Fruit fly (Drosophila melanogaster): ENCODE measurements around the gene CG14125.

Gene CG14125

DNA sequence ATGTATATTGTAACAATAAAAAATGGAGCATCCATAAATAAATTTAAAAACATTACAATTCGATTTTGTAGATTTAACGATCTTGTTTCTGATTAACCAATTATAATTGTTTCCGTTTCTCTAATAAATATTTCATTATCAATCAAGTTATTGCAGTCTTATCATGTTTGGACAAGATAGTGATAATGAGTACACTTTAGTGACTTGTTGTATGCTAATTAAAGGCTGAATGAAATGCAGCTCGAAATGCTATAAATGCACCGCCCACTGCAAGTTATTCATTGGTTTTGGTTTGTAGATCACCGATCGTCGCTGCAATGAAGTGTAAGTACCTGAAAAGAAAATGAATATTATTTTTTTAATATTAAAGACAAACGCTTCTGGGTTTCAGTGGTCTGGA lies at the start of gene CG14125:
Gene CG14125 (plus strand): TSS at position 301 of the 400 bp plus-strand sequence.
- no peak for TF ChIP-seq CG17801 (GFP tag; optimal IDR thresholded peaks at IDR 0.05; ENCODE audit: partially characterized antibody)

DNA sequence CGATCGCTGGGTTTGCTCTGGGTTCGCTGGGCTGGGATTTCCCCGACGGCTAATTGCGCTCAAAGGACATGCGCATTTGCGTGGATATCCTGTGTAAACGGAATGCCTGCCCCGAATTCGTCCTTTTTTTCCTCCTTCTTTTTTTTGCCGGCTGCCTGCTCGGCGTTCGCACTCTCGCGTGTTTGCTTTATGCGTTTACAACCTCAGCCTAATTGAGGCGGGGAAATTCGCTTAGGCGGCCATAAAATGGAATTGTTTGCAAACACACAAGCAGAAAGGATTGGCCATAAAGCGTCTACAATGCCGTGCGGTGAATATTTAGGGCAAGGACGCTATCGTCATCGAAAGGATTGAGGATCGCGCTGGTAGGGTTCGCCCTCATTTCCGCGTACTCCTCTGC lies 49.3 kb upstream of the CG14125 start:
- TF ChIP-seq CG17801 (GFP tag; optimal IDR thresholded peaks at IDR 0.05; ENCODE audit: partially characterized antibody): no peak

- TF ChIP-seq CG17801 (GFP tag; optimal IDR thresholded peaks at IDR 0.05; ENCODE audit: partially characterized antibody): no peak
These were observed 47.4 kb upstream of the CG14125 start, which contains the start of gene byn for dm6 chr3L:11927287-11927743. byn (plus strand) TSS chr3L:11927693.

dm6 chr3L:11931619-11932018 lies 43.1 kb upstream of the CG14125 start:
- no peak for TF ChIP-seq CG17801 (GFP tag; optimal IDR thresholded peaks at IDR 0.05; ENCODE audit: partially characterized antibody)

- no peak for TF ChIP-seq CG17801 (GFP tag; optimal IDR thresholded peaks at IDR 0.05; ENCODE audit: partially characterized antibody)
These were observed 37.4 kb upstream of the CG14125 start for dm6 chr3L:11937270-11937669.

DNA sequence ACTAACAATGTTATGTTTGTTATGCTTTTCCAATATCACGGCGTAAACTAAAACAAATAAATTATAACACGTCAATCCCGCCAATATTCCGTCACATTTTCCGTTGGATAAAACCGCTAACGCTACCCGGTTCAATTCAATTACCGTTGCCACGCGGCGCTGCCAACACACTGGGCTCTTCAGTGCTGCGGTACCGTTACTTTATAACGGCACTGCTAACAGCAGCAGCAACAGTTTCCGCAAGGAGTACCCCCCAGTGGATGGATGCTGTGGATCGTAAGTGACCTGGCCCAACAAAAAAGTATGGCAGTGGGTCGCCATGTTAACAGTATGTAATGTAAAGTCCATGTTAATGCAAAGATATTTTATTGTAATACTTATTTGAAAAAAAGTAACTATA lies 36.0 kb upstream of the CG14125 start, which contains the start of gene CG44837:
Gene CG44837 (minus strand): TSS at position 157 of the 400 bp plus-strand sequence.
- no peak for TF ChIP-seq CG17801 (GFP tag; optimal IDR thresholded peaks at IDR 0.05; ENCODE audit: partially characterized antibody)

dm6 chr3L:11941612-11942011 lies 33.1 kb upstream of the CG14125 start, which contains the start of gene Rpt4R:
Rpt4R (plus strand) TSS chr3L:11941912.
- no peak for TF ChIP-seq CG17801 (GFP tag; optimal IDR thresholded peaks at IDR 0.05; ENCODE audit: partially characterized antibody)

DNA sequence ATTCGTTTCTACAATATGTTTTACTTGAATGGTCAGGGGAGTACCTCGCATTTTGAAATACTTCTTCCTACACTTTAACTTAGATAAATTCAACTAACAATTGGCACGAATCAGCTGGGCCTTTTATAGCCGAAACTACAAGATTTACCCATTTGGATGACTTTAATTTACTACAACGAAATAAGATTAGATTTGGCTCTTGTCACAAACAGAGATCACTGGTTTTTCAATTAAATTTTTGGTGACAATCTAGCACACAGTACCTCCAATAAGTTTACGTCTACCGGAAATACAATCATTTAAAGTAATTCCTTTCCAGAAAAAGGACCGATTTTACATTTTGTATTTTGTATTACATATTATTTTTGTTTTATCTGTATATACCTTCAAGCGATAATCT lies 30.0 kb upstream of the CG14125 start, which contains the start of gene CG5883:
Gene CG5883 (minus strand): TSS at position 101 of the 400 bp plus-strand sequence.
- TF ChIP-seq CG17801 (GFP tag; optimal IDR thresholded peaks at IDR 0.05; ENCODE audit: partially characterized antibody): no peak

DNA sequence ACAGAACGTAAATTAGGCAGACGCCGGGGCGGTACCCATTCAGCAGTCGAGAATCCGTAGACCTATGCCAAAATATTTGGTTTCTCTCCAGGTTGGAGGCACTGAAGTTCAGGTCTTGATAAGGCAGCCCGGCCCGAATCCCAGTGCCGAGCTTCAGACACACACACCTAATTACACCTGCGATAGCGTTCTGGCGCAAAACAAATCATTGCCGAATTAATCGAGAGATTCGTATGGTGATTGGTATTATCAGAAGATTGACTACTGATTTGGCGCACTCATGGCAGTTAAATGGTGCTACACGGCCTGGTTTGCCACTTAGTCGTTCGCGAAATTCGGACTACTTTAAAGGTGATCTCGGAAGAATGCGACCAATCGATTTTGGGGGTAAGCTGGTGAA lies 27.3 kb upstream of the CG14125 start, which contains the start of gene CG7252:
Gene CG7252 (plus strand): TSS at position 319 of the 400 bp plus-strand sequence.
- no peak for TF ChIP-seq CG17801 (GFP tag; optimal IDR thresholded peaks at IDR 0.05; ENCODE audit: partially characterized antibody)

dm6 chr3L:11949539-11949938 lies 25.2 kb upstream of the CG14125 start, which contains the start of gene CG17826:
CG17826 (plus strand) TSS chr3L:11949839.
- no peak for TF ChIP-seq CG17801 (GFP tag; optimal IDR thresholded peaks at IDR 0.05; ENCODE audit: partially characterized antibody)

DNA sequence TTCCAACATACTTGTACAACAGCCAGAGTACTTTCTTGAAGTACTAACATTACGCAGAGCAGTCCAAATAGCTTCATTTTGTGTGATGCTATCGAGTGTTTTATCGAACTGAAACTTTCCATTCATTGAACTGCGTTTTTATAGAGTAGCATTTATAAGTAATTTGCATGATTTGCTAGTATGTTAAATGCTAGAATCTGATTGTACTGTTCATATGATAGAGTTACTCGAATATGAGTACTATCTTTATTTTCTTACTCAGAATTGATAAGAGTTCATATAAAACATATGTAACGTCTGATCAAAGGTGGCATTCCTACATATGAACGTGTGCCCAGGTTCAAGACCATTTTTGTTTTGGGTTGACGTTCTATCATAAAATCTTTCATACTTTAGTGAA lies 21.5 kb upstream of the CG14125 start, which contains the start of gene obst-G:
Gene obst-G (minus strand): TSS at position 101 of the 400 bp plus-strand sequence.
- TF ChIP-seq CG17801 (GFP tag; optimal IDR thresholded peaks at IDR 0.05; ENCODE audit: partially characterized antibody): no peak

dm6 chr3L:11953783-11954182 lies 20.9 kb upstream of the CG14125 start, which contains the start of gene CG7248:
CG7248 (plus strand) TSS chr3L:11954083.
- no peak for TF ChIP-seq CG17801 (GFP tag; optimal IDR thresholded peaks at IDR 0.05; ENCODE audit: partially characterized antibody)

DNA sequence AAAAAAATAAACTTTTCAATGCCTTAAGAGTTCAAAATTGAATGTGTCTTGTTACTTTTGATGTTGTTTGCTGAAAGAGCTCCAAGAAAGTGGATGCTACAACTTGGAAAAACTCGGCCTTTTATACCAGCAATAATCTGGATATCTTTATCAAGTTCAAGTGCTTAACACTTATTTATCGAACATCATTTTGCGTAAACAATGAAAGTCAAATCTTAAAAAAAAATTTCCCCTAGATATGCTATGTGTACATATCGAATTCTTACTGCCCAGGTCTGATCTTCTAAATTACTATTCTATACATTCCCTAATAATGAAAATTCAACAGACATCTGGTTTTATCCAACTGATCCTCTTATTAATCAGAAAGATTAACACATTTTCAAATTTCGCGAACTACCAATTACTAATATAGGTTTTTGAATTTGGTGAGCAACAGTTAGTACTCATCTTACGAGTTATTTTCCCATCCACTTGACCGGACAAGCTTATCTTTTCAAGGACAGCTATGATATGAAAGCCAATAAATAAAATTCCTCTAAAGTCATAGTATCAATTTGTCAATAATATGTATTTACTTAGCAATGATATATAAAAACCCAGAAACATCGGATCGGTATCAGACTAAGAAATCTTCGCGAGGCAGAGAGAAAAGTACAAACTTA lies 16.9 kb upstream of the CG14125 start, which contains the start of the genes CG11570 and CG43294:
Gene CG11570 (minus strand): TSS at position 101 of the 665 bp plus-strand sequence.
Gene CG43294 (plus strand): TSS at position 615 of the 665 bp plus-strand sequence.
- TF ChIP-seq CG17801 (GFP tag; optimal IDR thresholded peaks at IDR 0.05; ENCODE audit: partially characterized antibody): no peak

- no peak for TF ChIP-seq CG17801 (GFP tag; optimal IDR thresholded peaks at IDR 0.05; ENCODE audit: partially characterized antibody)
These were observed 8.6 kb upstream of the CG14125 start, which contains the start of gene prc for dm6 chr3L:11966104-11966503. prc (minus strand) TSS chr3L:11966131.

DNA sequence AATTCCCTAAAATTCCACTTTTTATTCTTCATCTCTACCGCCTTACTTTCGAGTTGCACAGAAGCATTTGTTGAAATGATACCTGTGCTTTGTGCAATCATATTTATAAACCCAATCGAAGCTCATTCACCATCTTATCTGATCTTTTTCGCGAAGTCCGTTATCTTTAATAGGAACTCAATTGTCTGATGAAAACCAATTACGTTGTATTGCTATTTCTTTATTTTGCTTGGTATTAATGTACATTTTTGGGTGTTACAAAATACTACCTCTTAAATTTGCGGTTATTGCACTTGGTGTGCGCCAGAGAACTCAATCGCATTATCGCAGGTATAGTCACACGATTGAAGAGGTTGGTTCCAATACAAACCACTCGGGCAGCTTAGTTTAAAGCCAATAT lies 1.8 kb upstream of the CG14125 start, which contains the start of gene Muc68E:
Gene Muc68E (minus strand): TSS at position 101 of the 400 bp plus-strand sequence.
- no peak for TF ChIP-seq CG17801 (GFP tag; optimal IDR thresholded peaks at IDR 0.05; ENCODE audit: partially characterized antibody)

DNA sequence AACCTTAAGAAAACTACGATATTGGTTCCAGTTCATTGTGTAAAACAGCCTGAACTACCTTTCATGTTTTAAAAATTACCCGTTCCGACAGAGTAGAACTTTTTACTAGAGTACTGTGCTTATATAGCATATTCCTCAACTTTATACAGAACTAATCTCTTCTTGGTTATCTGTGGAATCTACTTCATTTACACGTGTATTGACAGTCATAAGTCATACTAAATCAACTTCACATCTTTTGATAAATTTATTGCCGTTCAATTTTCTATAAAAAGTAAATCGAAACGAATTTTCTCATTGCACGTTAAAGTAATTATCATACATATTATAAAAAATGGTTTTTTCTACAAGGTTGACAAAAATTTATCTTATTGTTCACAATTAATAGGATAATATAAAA lies 1.0 kb upstream of the CG14125 start, which contains the start of gene CG42397:
Gene CG42397 (minus strand): TSS at position 101 of the 400 bp plus-strand sequence.
- TF ChIP-seq CG17801 (GFP tag; optimal IDR thresholded peaks at IDR 0.05; ENCODE audit: partially characterized antibody): no peak
